Worm (Caenorhabditis elegans): ENCODE results near the gene hipr-1.

DNA sequence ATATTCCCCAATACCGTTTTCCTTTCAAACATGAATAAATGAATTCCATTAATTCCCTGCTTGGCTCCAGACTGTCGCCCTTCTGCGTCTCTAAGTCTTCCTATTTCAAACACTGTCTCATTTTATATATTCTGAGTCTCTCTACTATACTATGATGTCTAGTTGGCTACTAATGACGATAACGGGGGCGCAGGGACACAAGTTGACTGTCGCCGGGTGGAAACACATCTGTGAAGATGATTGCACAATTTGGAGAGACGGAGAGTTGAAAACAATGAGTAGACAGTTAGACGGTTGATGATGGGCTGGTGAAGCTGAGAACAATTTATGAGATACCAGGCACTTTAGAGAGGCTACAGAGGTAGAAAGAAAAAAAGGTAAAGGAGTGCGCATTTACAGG lies 29.5 kb downstream of the hipr-1 start, which contains the start of gene sma-2:
- no peak for TF ChIP-seq ama-1 (optimal IDR thresholded peaks at IDR 0.05)
- peak; percentile 52 for TF ChIP-seq nhr-21 (tag; optimal IDR thresholded peaks at IDR 0.05)
